Worm (Caenorhabditis elegans): ENCODE measurements around the gene ndub-8.
A peak's percentile ranks its signal among the peaks of the same experiment; 100 is the strongest.

The ndub-8 gene

DNA sequence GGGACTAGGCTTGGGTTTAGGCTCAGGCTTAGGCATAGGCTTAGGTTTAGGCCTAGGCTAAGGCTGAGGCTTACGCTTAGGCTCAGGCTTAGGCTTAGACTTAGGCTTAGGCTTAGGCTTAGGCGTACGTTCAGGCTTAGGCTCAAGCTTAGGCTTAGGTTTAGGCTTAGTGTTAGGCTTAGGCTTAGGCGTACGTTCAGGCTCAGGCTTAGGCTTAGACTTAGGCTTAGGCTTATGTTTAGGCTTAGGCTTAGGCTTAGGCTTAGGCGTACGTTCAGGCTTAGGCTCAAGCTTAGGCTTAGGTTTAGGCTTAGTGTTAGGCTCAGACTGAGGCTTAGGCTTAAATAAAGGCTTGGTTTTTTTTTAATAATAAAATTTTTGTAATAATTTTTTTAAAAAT is 32.9 kb downstream of the ndub-8 start:
- TF ChIP-seq tab-1 (GFP tag; IDR thresholded peaks at IDR 0.05) = peak; percentile 61; the same call in 1 of the 2 replicates

ce11 chrII:13907615-13908014 is 34.9 kb downstream of the ndub-8 start:
- TF ChIP-seq cog-1 (tag; optimal IDR thresholded peaks at IDR 0.05) = no peak
- no peak for TF ChIP-seq med-1 (GFP tag; optimal IDR thresholded peaks at IDR 0.05; ENCODE audit: insufficient read depth)
- TF ChIP-seq T22C8.4 (GFP tag; IDR thresholded peaks at IDR 0.05) = no peak
- TF ChIP-seq ztf-29 (GFP tag; IDR thresholded peaks at IDR 0.05) = no peak
- no peak for TF ChIP-seq flt-1 (GFP tag; IDR thresholded peaks at IDR 0.05)

DNA sequence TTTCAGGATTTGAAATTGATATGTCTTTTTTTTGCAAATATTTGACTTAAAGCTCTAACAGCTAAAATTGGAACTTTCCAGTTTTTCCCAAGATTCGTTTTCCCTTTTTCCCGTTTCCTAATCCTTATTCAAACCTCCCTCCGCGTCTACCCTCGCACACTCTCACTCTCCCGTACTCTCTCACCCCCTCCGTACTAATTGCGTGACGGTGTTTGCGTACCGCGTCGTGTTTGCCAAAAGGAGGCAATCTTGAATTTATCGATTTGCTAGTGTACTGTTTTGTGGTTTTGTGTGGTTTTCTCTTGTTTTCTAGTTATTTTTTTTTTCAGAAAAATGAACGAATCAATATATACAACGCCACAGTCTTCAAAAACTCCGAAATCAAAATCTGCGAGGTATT is 35.9 kb downstream of the ndub-8 start, which contains the start of gene citk-1:
TSS of gene citk-1 (plus strand) at position 323 of the 400 bp plus-strand sequence.
- TF ChIP-seq ztf-23 (GFP tag; IDR thresholded peaks at IDR 0.05) (no peak), ref-1 (GFP tag; conservative IDR thresholded peaks at IDR 0.05) (no peak), T22C8.4 (GFP tag; IDR thresholded peaks at IDR 0.05) (peak; percentile 80), tab-1 (GFP tag; IDR thresholded peaks at IDR 0.05) (no peak), cog-1 (tag; optimal IDR thresholded peaks at IDR 0.05) (peak; percentile 37), flt-1 (GFP tag; IDR thresholded peaks at IDR 0.05) (0 out of 2 replicates have a peak, but pooled peaks have one; percentile 27), klf-2 (GFP tag; conservative IDR thresholded peaks at IDR 0.05) (no peak), med-1 (GFP tag; optimal IDR thresholded peaks at IDR 0.05; ENCODE audit: insufficient read depth) (no peak), ztf-29 (GFP tag; IDR thresholded peaks at IDR 0.05) (no peak)

- TF ChIP-seq tab-1 (GFP tag; IDR thresholded peaks at IDR 0.05) (no peak), ztf-29 (GFP tag; IDR thresholded peaks at IDR 0.05) (no peak), klf-2 (GFP tag; conservative IDR thresholded peaks at IDR 0.05) (no peak), cog-1 (tag; optimal IDR thresholded peaks at IDR 0.05) (no peak), flt-1 (GFP tag; IDR thresholded peaks at IDR 0.05) (no peak), ztf-23 (GFP tag; IDR thresholded peaks at IDR 0.05) (no peak), med-1 (GFP tag; optimal IDR thresholded peaks at IDR 0.05; ENCODE audit: insufficient read depth) (no peak), ref-1 (GFP tag; conservative IDR thresholded peaks at IDR 0.05) (no peak), T22C8.4 (GFP tag; IDR thresholded peaks at IDR 0.05) (no peak)
These were observed 43.4 kb downstream of the ndub-8 start, which contains the start of gene mltn-3 for ce11 chrII:13916040-13916439. TSS of gene mltn-3 (plus strand) at chrII:13916340.

- TF ChIP-seq med-1 (GFP tag; optimal IDR thresholded peaks at IDR 0.05; ENCODE audit: insufficient read depth) (no peak), cog-1 (tag; optimal IDR thresholded peaks at IDR 0.05) (no peak), ztf-23 (GFP tag; IDR thresholded peaks at IDR 0.05) (0 out of 2 replicates have a peak, but pooled peaks have one; percentile 6), ref-1 (GFP tag; conservative IDR thresholded peaks at IDR 0.05) (no peak), T22C8.4 (GFP tag; IDR thresholded peaks at IDR 0.05) (no peak), flt-1 (GFP tag; IDR thresholded peaks at IDR 0.05) (no peak), ztf-29 (GFP tag; IDR thresholded peaks at IDR 0.05) (no peak)
These were observed 46.4 kb downstream of the ndub-8 start for ce11 chrII:13919100-13919499.

DNA sequence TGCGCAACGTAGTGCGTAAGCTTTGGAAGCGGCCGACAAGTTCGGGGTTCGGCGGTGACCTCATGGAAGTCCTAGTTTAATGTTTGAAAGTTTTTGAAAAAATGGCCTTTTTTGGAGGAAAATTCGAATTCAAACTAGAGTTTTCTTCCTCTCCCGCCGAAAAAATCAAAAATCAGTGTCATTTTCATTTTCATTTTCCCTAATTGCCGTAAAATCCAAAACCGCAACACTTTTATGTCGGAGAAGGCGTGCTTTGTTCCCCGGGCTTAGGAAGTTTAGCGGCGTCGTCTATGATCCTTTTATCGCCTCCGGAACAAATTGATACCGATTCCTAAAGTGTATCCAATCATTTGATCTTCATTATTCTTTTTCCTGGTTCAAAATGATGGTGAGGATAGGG is 52.2 kb downstream of the ndub-8 start, which contains the start of gene mltn-5:
TSS of gene mltn-5 (plus strand) at position 301 of the 400 bp plus-strand sequence.
- TF ChIP-seq med-1 (GFP tag; optimal IDR thresholded peaks at IDR 0.05; ENCODE audit: insufficient read depth) (no peak), cog-1 (tag; optimal IDR thresholded peaks at IDR 0.05) (no peak), tab-1 (GFP tag; IDR thresholded peaks at IDR 0.05) (no peak), flt-1 (GFP tag; IDR thresholded peaks at IDR 0.05) (no peak), ztf-29 (GFP tag; IDR thresholded peaks at IDR 0.05) (no peak), T22C8.4 (GFP tag; IDR thresholded peaks at IDR 0.05) (no peak), ref-1 (GFP tag; conservative IDR thresholded peaks at IDR 0.05) (no peak), ztf-23 (GFP tag; IDR thresholded peaks at IDR 0.05) (no peak), klf-2 (GFP tag; conservative IDR thresholded peaks at IDR 0.05) (no peak)
